ENCODE assay signal across 6 fruit fly cellular contexts in the genomic region with DNA sequence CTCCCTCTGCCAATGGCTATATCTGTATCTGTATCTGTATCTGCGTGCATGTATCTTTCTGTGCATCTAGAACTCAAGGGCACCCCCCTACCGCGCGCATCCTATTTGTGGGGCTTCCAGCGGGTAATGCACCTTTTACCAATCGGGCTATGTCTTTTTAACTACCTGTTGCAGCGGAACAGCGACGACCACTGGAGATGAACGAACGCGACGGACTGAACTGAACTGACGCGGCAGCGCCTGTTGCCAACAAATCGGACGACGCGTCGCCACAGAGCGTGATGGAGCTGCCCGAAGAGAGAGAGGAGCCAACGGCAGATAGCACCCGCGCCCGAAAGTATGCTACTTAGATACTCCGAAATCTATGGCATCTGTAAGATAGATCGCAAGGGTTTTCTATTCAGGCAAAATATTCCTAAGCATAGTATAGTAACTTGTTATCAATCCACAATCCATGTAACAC.
TF ChIP-seq lines count a peak whose summit lies in the region.

TSS of gene Cln7 (minus strand) at position 219 of the 463 bp plus-strand sequence.

- peak; percentile 50 for TF ChIP-seq CTCF in whole organism, embryonic (GFP tag; optimal IDR thresholded peaks at IDR 0.05; lab: Kevin White, UChicago)

TF ChIP-seq in whole organism, 6 proteins besides CTCF, POLR2A, EP300 and RAD21:
- TF ChIP-seq usp (GFP tag; optimal IDR thresholded peaks at IDR 0.05; lab: Kevin White, UChicago) (no peak), Dll (optimal IDR thresholded peaks at IDR 0.05; lab: Kevin White, UChicago) (peak; percentile 12)

TF ChIP-seq in whole organism, adult, 20 proteins besides CTCF, POLR2A, EP300 and RAD21 (continues in another document):
- TF ChIP-seq Clk (GFP tag; optimal IDR thresholded peaks at IDR 0.05; lab: Kevin White, UChicago): peak; percentile 80
- peak; percentile 74 for TF ChIP-seq tj (GFP tag; optimal IDR thresholded peaks at IDR 0.05; lab: Kevin White, UChicago)
- no peak for TF ChIP-seq CG5204 (GFP tag; optimal IDR thresholded peaks at IDR 0.05; lab: Kevin White, UChicago)
- TF ChIP-seq pad (GFP tag; optimal IDR thresholded peaks at IDR 0.05; lab: Kevin White, UChicago): peak; percentile 48
- peak; percentile 96 for TF ChIP-seq bab1 (GFP tag; optimal IDR thresholded peaks at IDR 0.05; lab: Kevin White, UChicago)
- TF ChIP-seq Mnt (GFP tag; optimal IDR thresholded peaks at IDR 0.05; lab: Kevin White, UChicago): peak; percentile 84
- peak; percentile 60 for TF ChIP-seq CG7045 (GFP tag; optimal IDR thresholded peaks at IDR 0.05; lab: Kevin White, UChicago)
- TF ChIP-seq CG7101 (tag; optimal IDR thresholded peaks at IDR 0.05; lab: Kevin White, UChicago): peak; percentile 58
- TF ChIP-seq CG11617 (GFP tag; optimal IDR thresholded peaks at IDR 0.05; lab: Kevin White, UChicago): peak; percentile 86
- peak; percentile 95 for TF ChIP-seq CG12768 (GFP tag; optimal IDR thresholded peaks at IDR 0.05; lab: Kevin White, UChicago)
- peak; percentile 52 for TF ChIP-seq CG1620 (GFP tag; optimal IDR thresholded peaks at IDR 0.05; lab: Kevin White, UChicago)
- TF ChIP-seq Crg-1 (GFP tag; optimal IDR thresholded peaks at IDR 0.05; lab: Kevin White, UChicago): peak; percentile 36
- no peak for TF ChIP-seq Hr96 (GFP tag; optimal IDR thresholded peaks at IDR 0.05; lab: Kevin White, UChicago)
- TF ChIP-seq CG33017 (tag; optimal IDR thresholded peaks at IDR 0.05; lab: Kevin White, UChicago): peak; percentile 80
- peak; percentile 76 for TF ChIP-seq ovo (GFP tag; optimal IDR thresholded peaks at IDR 0.05; lab: Kevin White, UChicago)
- TF ChIP-seq CG14711 (tag; optimal IDR thresholded peaks at IDR 0.05; lab: Kevin White, UChicago): peak; percentile 46

TF ChIP-seq in whole organism, embryonic, 481 proteins besides CTCF, POLR2A, EP300 and RAD21 (continues in another document):
- TF ChIP-seq NC2β (GFP tag; optimal IDR thresholded peaks at IDR 0.05; lab: Kevin White, UChicago) (no peak), CG3163 (GFP tag; optimal IDR thresholded peaks at IDR 0.05; lab: Kevin White, UChicago) (peak; percentile 59), CG18764 (GFP tag; optimal IDR thresholded peaks at IDR 0.05; lab: Kevin White, UChicago) (no peak), CG34224 (GFP tag; IDR thresholded peaks at IDR 0.05; lab: Robert Waterston, UW; ENCODE audit: partially characterized antibody) (no peak), CG17328 (GFP tag; IDR thresholded peaks at IDR 0.05; lab: Robert Waterston, UW) (no peak), CG7745 (tag; optimal IDR thresholded peaks at IDR 0.05; lab: Kevin White, UChicago) (no peak), CHES-1-like (GFP tag; optimal IDR thresholded peaks at IDR 0.05; lab: Kevin White, UChicago) (peak; percentile 38), CG10654 (GFP tag; optimal IDR thresholded peaks at IDR 0.05; lab: Kevin White, UChicago) (no peak), pum (GFP tag; optimal IDR thresholded peaks at IDR 0.05; lab: Kevin White, UChicago) (no peak), CG2202 (tag; optimal IDR thresholded peaks at IDR 0.05; lab: Kevin White, UChicago) (no peak), run (tag; optimal IDR thresholded peaks at IDR 0.05; lab: Kevin White, UChicago) (no peak), Oaz (GFP tag; IDR thresholded peaks at IDR 0.05; lab: Robert Waterston, UW) (no peak), tgo (GFP tag; IDR thresholded peaks at IDR 0.05; lab: Robert Waterston, UW) (no peak), tup (GFP tag; optimal IDR thresholded peaks at IDR 0.05; lab: Kevin White, UChicago) (no peak), CG2120 (GFP tag; optimal IDR thresholded peaks at IDR 0.05; lab: Kevin White, UChicago) (peak; percentile 2), CG11456 (GFP tag; IDR thresholded peaks at IDR 0.05; lab: Robert Waterston, UW) (no peak), Fer3 (tag; optimal IDR thresholded peaks at IDR 0.05; lab: Kevin White, UChicago) (no peak)

TF ChIP-seq in whole organism, prepupa, 60 proteins besides CTCF, POLR2A, EP300 and RAD21 (continues in another document):
- TF ChIP-seq CG1621 (tag; optimal IDR thresholded peaks at IDR 0.05; lab: Kevin White, UChicago): peak; percentile 26
- TF ChIP-seq CG9139 (GFP tag; optimal IDR thresholded peaks at IDR 0.05; lab: Kevin White, UChicago): peak; percentile 73
- peak; percentile 56 for TF ChIP-seq topi (GFP tag; optimal IDR thresholded peaks at IDR 0.05; lab: Kevin White, UChicago)
- TF ChIP-seq spab (GFP tag; optimal IDR thresholded peaks at IDR 0.05; lab: Kevin White, UChicago): peak; percentile 5
- peak; percentile 32 for TF ChIP-seq fkh (GFP tag; optimal IDR thresholded peaks at IDR 0.05; lab: Kevin White, UChicago)
- no peak for TF ChIP-seq CG4318 (GFP tag; optimal IDR thresholded peaks at IDR 0.05; lab: Kevin White, UChicago)
- TF ChIP-seq Met (GFP tag; optimal IDR thresholded peaks at IDR 0.05; lab: Kevin White, UChicago): no peak
- TF ChIP-seq Hr4 (GFP tag; optimal IDR thresholded peaks at IDR 0.05; lab: Kevin White, UChicago): no peak
- TF ChIP-seq CG6808 (GFP tag; optimal IDR thresholded peaks at IDR 0.05; lab: Kevin White, UChicago): peak; percentile 40
- TF ChIP-seq CG3032 (tag; optimal IDR thresholded peaks at IDR 0.05; lab: Kevin White, UChicago): peak; percentile 3
- peak; percentile 59 for TF ChIP-seq Lpt (GFP tag; optimal IDR thresholded peaks at IDR 0.05; lab: Kevin White, UChicago)
- TF ChIP-seq acj6 (GFP tag; optimal IDR thresholded peaks at IDR 0.05; lab: Kevin White, UChicago): no peak
- peak; percentile 69 for TF ChIP-seq dsx (GFP tag; optimal IDR thresholded peaks at IDR 0.05; lab: Kevin White, UChicago; ENCODE audit: poor library complexity, severe bottlenecking)
- TF ChIP-seq CG8632 (GFP tag; optimal IDR thresholded peaks at IDR 0.05; lab: Kevin White, UChicago): peak; percentile 39
- TF ChIP-seq Eip75B (GFP tag; optimal IDR thresholded peaks at IDR 0.05; lab: Kevin White, UChicago): peak; percentile 65
- peak; percentile 2 for TF ChIP-seq Blimp-1 (GFP tag; optimal IDR thresholded peaks at IDR 0.05; lab: Kevin White, UChicago)
- peak; percentile 54 for TF ChIP-seq CG34406 (GFP tag; optimal IDR thresholded peaks at IDR 0.05; lab: Kevin White, UChicago)
- TF ChIP-seq CG32006 (GFP tag; optimal IDR thresholded peaks at IDR 0.05; lab: Kevin White, UChicago): no peak

TF ChIP-seq in whole organism, pupa, 21 proteins besides CTCF, POLR2A, EP300 and RAD21 (continues in another document):
- TF ChIP-seq Ets98B (GFP tag; IDR thresholded peaks at IDR 0.05; lab: Robert Waterston, UW) (peak; percentile 89), CG8159 (tag; optimal IDR thresholded peaks at IDR 0.05; lab: Kevin White, UChicago) (peak; percentile 51), CG15710 (tag; optimal IDR thresholded peaks at IDR 0.05; lab: Kevin White, UChicago) (peak; percentile 26), EcR (GFP tag; optimal IDR thresholded peaks at IDR 0.05; lab: Kevin White, UChicago) (peak; percentile 99), CG9948 (tag; optimal IDR thresholded peaks at IDR 0.05; lab: Kevin White, UChicago) (no peak), CG10348 (GFP tag; IDR thresholded peaks at IDR 0.05; lab: Robert Waterston, UW) (no peak), Snoo (tag; optimal IDR thresholded peaks at IDR 0.05; lab: Kevin White, UChicago) (peak; percentile 62), Pif1A (GFP tag; optimal IDR thresholded peaks at IDR 0.05; lab: Kevin White, UChicago) (no peak), CG17806 (tag; optimal IDR thresholded peaks at IDR 0.05; lab: Kevin White, UChicago) (no peak), D1 (tag; optimal IDR thresholded peaks at IDR 0.05; lab: Kevin White, UChicago) (no peak), CG34367 (tag; optimal IDR thresholded peaks at IDR 0.05; lab: Kevin White, UChicago) (no peak), CG13204 (GFP tag; optimal IDR thresholded peaks at IDR 0.05; lab: Kevin White, UChicago) (peak; percentile 82), fd96Ca (GFP tag; IDR thresholded peaks at IDR 0.05; lab: Robert Waterston, UW) (peak; percentile 76), CG8301 (tag; optimal IDR thresholded peaks at IDR 0.05; lab: Kevin White, UChicago) (no peak), rn (GFP tag; IDR thresholded peaks at IDR 0.05; lab: Robert Waterston, UW) (no peak), CG32121 (GFP tag; IDR thresholded peaks at IDR 0.05; lab: Robert Waterston, UW) (peak; percentile 80), CG14655 (GFP tag; optimal IDR thresholded peaks at IDR 0.05; lab: Kevin White, UChicago) (no peak), Pif1B (GFP tag; optimal IDR thresholded peaks at IDR 0.05; lab: Kevin White, UChicago) (peak; percentile 66), gl (tag; optimal IDR thresholded peaks at IDR 0.05; lab: Kevin White, UChicago) (peak; percentile 81), CG4496 (GFP tag; IDR thresholded peaks at IDR 0.05; lab: Robert Waterston, UW) (peak; percentile 80)

TF ChIP-seq in whole organism, wandering third instar larva, 38 proteins besides CTCF, POLR2A, EP300 and RAD21 (continues in another document):
- TF ChIP-seq CrebA (GFP tag; optimal IDR thresholded peaks at IDR 0.05; lab: Kevin White, UChicago; ENCODE audit: borderline replicate concordance): no peak
- no peak for TF ChIP-seq Rel (GFP tag; optimal IDR thresholded peaks at IDR 0.05; lab: Kevin White, UChicago)
- peak; percentile 82 for TF ChIP-seq Rel (tag; optimal IDR thresholded peaks at IDR 0.05; lab: Kevin White, UChicago)
- TF ChIP-seq brk (GFP tag; optimal IDR thresholded peaks at IDR 0.05; lab: Kevin White, UChicago): no peak
- no peak for TF ChIP-seq lola (GFP tag; optimal IDR thresholded peaks at IDR 0.05; lab: Kevin White, UChicago)
- TF ChIP-seq dl (GFP tag; optimal IDR thresholded peaks at IDR 0.05; lab: Kevin White, UChicago; ENCODE audit: insufficient read depth in 1 of 2, partially characterized antibody in 2 of 2): peak in 1 of 2 experiments; percentile 56
- TF ChIP-seq h (GFP tag; optimal IDR thresholded peaks at IDR 0.05; lab: Kevin White, UChicago): peak; percentile 62
- TF ChIP-seq Hr78 (GFP tag; optimal IDR thresholded peaks at IDR 0.05; lab: Kevin White, UChicago): no peak
- TF ChIP-seq jim (GFP tag; optimal IDR thresholded peaks at IDR 0.05; lab: Kevin White, UChicago): peak; percentile 5
- TF ChIP-seq Dfd (GFP tag; optimal IDR thresholded peaks at IDR 0.05; lab: Kevin White, UChicago): no peak
- peak; percentile 1 for TF ChIP-seq ey (GFP tag; optimal IDR thresholded peaks at IDR 0.05; lab: Kevin White, UChicago)
- TF ChIP-seq br (GFP tag; optimal IDR thresholded peaks at IDR 0.05; lab: Kevin White, UChicago): peak; percentile 81
- TF ChIP-seq psq (GFP tag; optimal IDR thresholded peaks at IDR 0.05; lab: Kevin White, UChicago): peak; percentile 16
- peak; percentile 69 for TF ChIP-seq rgr (GFP tag; optimal IDR thresholded peaks at IDR 0.05; lab: Kevin White, UChicago)
- TF ChIP-seq Sp1 (GFP tag; optimal IDR thresholded peaks at IDR 0.05; lab: Kevin White, UChicago): peak; percentile 82
- no peak for TF ChIP-seq Abd-B (GFP tag; optimal IDR thresholded peaks at IDR 0.05; lab: Kevin White, UChicago)
- no peak for TF ChIP-seq pan (optimal IDR thresholded peaks at IDR 0.05; lab: Kevin White, UChicago)
- TF ChIP-seq GATAd (GFP tag; optimal IDR thresholded peaks at IDR 0.05; lab: Kevin White, UChicago): no peak
- peak; percentile 14 for TF ChIP-seq Jra (GFP tag; optimal IDR thresholded peaks at IDR 0.05; lab: Kevin White, UChicago)
- TF ChIP-seq foxo (GFP tag; optimal IDR thresholded peaks at IDR 0.05; lab: Kevin White, UChicago): peak in 1 of 2 experiments; percentile 43
- TF ChIP-seq sage (GFP tag; optimal IDR thresholded peaks at IDR 0.05; lab: Kevin White, UChicago): no peak
